Fruit fly (Drosophila melanogaster) S2 (cell line): ENCODE results near the gene RpL17.

Source experiments
- CG8478 ChIP-seq: fragments of >200 bp; optimal IDR thresholded peaks from 2 replicates; lab custom pipeline; 2018
- CTCF ChIP-seq, 2 experiments: fragments of >200 bp; optimal IDR thresholded peaks; 2 replicates each; lab custom pipeline; 2018

Gene RpL17

DNA sequence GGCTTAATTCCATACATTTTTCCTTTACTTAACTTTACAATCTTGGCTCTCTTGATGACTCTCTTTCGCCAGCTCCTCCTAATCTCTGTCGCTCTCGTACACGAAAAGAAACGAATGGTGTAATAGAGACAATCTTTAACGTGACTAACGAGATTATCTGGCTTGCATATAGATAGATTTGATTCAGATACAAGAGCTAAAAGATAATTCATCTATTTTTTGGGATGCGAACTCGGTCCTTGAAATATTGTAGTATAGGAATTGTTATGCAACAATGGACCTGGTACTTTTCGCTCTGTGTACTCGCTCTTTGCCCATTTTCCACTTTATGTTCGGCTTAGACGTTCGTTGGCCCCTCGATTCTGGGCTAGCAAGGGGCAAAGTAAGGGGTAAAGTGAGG lies 32.7 kb downstream of the RpL17 start:
- TF ChIP-seq CG8478 (lab: Kevin White, UChicago): no peak
- TF ChIP-seq CTCF (optimal IDR thresholded peaks at IDR 0.05; lab: Kevin White, UChicago): no peak

DNA sequence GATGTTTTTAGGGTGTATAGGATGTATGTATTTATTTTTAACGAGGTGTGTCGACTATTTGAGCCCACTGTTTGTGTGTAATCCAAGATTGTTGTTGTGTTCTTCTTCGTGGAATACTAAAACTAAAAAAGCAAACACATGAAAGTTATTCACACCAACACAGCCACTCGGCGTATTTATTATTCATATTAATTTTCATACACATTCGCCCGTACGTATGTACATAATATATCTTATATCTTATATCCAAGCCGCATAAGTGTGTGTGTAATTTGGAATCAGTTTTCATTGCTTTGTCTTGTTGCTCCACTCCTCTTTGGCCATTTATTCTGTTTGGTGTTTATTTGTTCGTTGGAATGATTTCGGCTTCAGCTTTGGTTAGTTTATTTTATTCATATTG lies 33.4 kb downstream of the RpL17 start:
- TF ChIP-seq CTCF (optimal IDR thresholded peaks at IDR 0.05; lab: Kevin White, UChicago): no peak
- no peak for TF ChIP-seq CG8478 (lab: Kevin White, UChicago)

DNA sequence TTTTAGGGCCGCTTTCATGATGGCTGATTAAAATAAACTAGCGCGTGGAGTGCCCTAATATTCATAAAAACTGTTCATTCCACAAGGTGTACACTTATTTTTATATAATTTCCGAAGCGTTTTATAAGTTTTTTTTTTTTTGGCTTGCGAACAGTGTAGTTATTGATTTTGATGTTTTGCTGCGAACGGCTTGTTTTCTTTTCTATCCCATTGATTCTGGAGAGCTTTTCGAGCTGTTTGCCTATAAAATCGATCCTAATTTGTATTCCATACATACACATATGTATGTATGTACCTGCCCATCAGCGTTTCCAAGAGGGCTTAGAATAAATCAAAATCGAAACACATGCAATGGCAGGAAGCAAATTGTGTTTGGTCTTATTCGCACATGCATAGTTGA lies 33.8 kb downstream of the RpL17 start:
- no peak for TF ChIP-seq CG8478 (lab: Kevin White, UChicago)
- TF ChIP-seq CTCF (optimal IDR thresholded peaks at IDR 0.05; lab: Kevin White, UChicago): no peak

DNA sequence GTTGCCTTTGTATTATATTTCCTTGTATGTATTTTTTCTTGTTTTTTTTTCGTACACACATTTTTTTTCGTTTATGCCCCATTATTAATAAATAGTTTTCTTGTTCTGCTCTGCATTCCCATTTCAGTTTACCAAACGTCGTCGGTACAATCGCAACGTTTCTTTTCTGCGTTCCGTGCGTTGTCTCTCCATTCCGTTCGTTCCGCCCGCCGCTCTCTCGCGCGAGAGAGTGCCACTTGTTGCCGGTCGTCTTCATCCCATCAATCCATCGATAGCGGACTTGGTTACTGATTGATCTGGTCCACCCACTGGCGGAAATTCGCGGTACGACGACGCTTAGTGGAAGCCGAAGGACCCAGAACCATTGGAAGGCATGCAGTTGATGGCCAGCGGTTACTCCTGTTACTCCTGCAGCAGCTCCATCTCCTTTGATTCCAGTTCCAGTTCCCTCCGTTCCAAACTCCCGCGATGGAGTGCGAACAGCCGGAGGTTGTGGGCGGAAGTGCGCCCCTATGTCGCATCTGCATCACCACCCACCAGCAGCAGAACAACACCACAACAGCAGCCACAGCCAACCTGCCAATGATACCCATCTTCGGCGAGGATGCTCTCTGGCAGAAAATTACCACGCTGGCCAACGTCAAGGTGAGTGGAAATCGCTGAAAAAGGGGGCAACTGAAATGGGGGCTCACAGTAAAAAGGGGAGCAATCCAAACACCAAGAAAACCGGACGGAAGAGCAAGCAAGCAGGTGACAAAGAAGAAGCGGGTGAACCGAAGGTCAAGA lies 34.6 kb downstream of the RpL17 start:
- TF ChIP-seq CG8478 (lab: Kevin White, UChicago): no peak
- TF ChIP-seq CTCF (optimal IDR thresholded peaks at IDR 0.05; lab: Kevin White, UChicago): no peak

DNA sequence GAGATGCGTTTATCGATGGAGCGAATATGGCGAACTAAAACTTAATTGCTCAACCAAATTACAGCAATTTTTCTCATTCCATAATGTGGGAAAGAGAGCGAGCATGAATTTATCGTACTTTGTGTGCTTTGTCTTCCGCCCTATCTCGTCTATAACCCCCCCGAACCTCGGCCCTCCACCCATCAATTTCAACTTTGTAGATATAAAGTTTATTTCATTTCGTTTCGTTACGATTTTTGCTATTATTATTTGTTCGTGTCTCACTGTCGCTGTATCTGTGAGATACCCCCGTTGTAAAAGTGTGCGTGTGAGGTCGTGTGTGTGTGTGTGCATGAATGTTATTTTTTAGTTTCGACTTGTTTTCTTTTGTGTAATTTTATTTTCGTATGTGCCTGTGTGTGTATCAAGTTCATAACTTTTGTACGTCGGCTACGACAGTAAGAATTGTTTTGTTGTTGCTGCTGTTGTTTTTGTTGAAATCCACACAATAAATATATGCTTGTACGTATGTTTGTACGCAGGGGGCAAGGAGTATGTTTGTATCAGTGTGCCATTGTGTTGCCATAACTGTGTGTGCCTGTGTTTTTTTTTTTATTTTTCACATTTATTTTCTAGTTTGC lies 35.3 kb downstream of the RpL17 start:
- TF ChIP-seq CG8478 (lab: Kevin White, UChicago): no peak
- no peak for TF ChIP-seq CTCF (optimal IDR thresholded peaks at IDR 0.05; lab: Kevin White, UChicago)

DNA sequence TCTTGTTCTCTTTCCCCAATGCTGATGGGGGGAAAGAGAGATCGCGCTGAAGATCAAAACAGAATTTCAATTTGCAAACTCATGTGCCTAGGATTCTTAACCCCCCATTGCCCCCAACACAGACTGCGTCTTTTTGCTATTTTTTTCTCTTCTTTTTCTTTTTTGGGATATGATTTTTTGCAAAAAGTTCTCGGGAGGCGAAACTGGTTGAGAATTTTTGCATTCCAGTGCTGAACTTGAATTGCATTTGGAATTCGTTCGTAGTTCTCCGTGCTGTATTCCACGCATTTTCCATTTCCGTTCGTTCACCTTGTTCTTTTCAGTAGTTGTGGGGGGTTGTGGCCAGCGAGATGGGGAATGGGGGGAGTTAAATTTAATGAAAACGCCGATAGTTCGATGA lies 35.9 kb downstream of the RpL17 start:
- TF ChIP-seq CTCF (optimal IDR thresholded peaks at IDR 0.05; lab: Kevin White, UChicago) (no peak), CG8478 (lab: Kevin White, UChicago) (no peak)

DNA sequence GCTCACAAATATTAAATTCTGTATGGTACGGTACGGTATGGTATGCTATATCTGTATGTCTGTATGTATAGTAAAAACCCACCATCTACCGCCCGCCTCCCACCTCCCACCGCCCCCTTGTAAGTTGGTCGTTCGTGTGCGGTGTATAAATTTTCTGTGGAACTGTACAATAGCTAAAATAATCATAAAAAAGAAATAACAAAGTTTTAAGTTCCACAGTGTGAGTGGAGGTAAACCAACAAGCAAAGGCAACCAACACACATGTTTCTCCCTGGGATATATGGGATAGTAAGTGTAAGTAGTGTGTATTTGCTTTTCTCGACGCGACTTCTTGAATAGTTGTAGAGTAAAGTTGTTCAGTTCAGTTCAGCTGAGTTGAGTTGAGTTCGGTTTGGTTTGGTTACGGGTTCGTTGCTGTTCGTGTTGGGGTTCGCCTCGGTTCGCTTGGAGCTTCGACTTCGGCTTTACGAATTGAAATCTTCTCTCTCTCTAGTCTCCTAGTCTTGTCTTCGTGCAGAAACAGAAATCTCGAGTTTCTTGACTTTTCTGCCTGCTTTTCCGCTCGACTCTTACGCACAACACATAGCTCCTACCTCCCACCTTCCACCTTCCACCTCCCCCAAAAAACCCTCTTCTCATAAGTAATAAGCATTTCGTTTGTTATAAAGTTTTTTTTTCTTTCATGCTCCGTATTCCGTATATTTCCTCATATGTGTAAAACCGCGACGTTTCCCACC lies 37.3 kb downstream of the RpL17 start:
- no peak for TF ChIP-seq CG8478 (lab: Kevin White, UChicago)
- no peak for TF ChIP-seq CTCF (optimal IDR thresholded peaks at IDR 0.05; lab: Kevin White, UChicago)

DNA sequence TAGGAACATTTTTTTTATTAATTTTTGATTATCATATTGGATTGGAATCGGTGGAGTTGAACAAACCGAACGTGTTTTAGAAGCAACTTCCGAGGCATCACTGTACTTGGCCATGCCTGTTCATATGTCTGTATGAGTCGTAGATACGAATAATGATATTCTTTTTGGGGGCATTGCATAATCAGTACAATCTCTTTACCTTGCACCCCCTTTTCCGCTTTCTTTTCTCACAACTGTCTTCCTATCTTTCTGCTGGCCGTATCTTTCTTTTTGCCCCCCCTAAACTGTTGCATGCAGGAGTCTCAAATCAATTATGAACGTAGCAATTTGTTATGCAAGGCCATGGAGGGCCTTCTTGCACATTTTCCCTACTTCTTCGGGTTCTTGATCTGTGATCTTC lies 38.1 kb downstream of the RpL17 start:
- no peak for TF ChIP-seq CTCF (optimal IDR thresholded peaks at IDR 0.05; lab: Kevin White, UChicago)
- no peak for TF ChIP-seq CG8478 (lab: Kevin White, UChicago)

DNA sequence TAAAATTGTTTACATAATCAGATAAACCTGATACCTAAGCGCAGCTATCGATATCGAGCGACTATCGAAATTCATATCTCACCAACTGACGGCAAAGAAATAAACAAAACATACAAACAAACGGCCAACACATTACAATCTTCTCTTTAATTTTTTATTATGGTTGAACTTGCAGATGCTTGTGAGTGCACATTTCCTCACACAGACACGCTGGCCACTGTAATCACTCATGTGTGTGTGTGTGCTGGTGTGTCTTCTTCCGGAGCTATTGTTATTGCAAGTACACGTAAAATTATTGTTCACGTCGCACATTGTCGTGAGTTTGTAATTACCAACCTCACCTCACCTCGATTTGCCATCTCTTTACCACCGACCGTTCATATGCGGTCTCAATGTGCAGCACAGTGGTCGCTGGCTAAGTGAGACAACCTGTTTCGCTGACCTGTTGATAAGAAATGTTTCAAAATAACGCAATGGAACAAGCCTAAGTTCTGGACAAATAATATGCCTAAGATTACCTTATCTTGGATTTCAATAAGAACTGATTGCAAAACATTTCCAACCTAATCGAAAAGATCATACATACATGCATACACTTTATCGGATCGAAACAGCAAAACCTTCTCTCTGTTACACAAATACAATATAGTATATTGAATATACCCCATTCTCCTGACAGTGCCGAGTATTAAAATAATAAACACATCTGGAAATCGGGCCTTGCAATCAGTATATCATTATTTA lies 38.8 kb downstream of the RpL17 start:
- TF ChIP-seq CG8478 (lab: Kevin White, UChicago) (no peak), CTCF (optimal IDR thresholded peaks at IDR 0.05; lab: Kevin White, UChicago) (no peak)

DNA sequence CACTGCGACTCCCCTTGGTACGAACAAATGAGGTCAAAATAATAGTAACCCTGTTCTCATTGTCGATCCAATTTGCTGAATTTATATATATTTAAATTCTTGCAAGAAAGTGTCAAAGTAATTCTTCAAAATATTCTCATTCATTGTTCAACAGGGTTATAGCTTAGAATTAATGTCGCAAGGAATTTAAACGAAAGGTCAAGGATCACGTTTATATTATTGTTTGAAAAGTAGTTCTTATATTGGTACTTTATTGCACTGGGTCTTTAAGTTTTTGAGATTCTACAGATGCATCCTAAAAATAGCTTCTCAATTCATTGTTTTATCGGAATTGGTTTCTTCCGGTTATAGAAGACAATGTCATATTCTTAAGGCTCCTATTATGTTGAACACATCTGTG lies 40.1 kb downstream of the RpL17 start:
- TF ChIP-seq CTCF (optimal IDR thresholded peaks at IDR 0.05; lab: Kevin White, UChicago) (no peak), CG8478 (lab: Kevin White, UChicago) (no peak)

DNA sequence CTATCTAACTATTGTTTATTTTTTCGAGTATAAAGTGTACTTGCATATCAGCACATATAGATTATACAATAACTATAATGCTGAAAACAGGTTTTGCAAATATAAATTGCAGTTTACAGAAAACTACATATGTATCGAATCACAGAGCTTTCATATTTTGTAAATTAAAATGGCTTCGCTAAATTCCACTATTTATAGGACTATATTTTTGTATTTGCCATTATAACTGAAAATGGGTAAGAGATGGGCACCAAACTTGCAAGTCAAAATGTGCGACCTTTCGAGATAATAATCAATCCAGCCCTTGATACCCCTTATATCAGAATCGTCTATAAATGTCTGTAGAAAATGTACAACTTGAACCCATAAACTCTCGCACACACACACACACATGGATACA lies 40.8 kb downstream of the RpL17 start:
- TF ChIP-seq CG8478 (lab: Kevin White, UChicago) (no peak), CTCF (optimal IDR thresholded peaks at IDR 0.05; lab: Kevin White, UChicago) (no peak)

DNA sequence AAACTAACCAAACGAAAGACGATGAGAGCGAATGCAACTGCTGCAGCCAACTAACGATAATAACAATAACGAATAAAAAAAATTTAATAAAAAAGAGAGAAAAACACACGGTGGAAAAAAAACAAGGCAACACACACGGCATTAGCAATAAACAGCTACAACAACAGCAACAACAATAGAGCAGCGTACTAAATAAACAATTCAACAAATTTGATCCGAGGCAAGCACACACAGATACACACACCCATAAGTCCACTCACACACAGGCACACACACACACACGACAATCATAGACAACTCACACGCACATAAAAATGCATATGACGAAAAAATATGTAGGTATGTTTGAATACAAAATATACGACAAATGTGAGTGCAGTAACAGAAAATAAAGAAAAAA lies 41.4 kb downstream of the RpL17 start:
- TF ChIP-seq CG8478 (lab: Kevin White, UChicago): no peak
- no peak for TF ChIP-seq CTCF (optimal IDR thresholded peaks at IDR 0.05; lab: Kevin White, UChicago)

DNA sequence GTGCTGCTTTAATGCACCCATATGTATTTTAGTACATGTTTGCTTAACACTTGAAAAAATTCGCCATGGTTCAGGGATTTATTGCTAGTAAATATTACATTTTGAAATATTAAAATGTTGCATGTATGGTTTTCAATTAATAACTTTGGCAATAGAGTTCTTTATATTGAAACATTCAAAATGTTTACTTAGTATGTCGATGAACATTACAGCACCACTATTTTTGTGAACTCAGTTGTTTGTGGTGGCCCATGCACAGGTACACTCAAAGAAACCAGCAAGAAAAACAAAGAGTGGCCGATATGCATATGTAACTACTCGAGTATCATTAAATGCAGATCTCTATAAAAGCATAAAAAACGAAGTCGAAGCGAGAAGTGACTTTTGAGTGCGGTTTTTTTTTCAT lies 42.0 kb downstream of the RpL17 start:
- TF ChIP-seq CG8478 (lab: Kevin White, UChicago): no peak
- TF ChIP-seq CTCF (optimal IDR thresholded peaks at IDR 0.05; lab: Kevin White, UChicago): no peak

DNA sequence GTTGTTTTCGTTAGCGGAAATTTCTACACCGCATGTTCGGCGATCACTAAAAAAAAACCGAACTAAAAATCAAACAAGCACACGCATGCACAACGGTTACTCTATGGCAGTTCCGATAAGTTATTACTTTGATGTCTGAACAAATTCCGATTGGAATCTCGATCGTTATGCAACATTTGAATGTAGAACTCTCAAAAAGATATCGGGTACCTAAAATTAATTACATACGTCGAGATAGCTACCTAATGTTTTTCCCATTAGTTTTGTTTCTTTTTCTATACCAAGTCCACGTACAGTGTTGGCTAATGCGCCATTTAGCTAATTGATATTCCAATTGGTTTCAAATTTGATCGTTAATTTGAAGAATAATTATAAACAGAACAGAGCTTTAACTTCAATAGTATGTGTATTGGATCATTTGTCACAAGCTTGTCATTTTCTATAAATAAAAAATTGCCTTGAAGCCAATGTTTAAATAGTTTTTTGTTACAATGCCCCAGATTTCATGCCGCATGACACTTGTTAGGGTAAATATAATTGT lies 43.0 kb downstream of the RpL17 start:
- no peak for TF ChIP-seq CG8478 (lab: Kevin White, UChicago)
- TF ChIP-seq CTCF (optimal IDR thresholded peaks at IDR 0.05; lab: Kevin White, UChicago): no peak
